Worm (Caenorhabditis elegans) whole organism, L4 larva: Measurements from ENCODE around the gene Y53C12B.7.

Experiments
- R02D3.7 ChIP-seq: fragments of 150-350 bp; sonication (generic microtip); optimal IDR thresholded peaks from 3 replicates; lab custom pipeline; 2014; ENCODE audit warnings: missing biosample characterization, missing genetic modification characterization
- ama-1 ChIP-seq: fragments of 150-350 bp; optimal IDR thresholded peaks from 2 replicates; lab custom pipeline; 2014; ENCODE audit warnings: inconsistent platforms, mixed read lengths
- daf-12 ChIP-seq: fragments of 150-350 bp; optimal IDR thresholded peaks from 2 replicates; lab custom pipeline; 2014; ENCODE audit warnings: missing biosample characterization, missing genetic modification reagents, missing genetic modification characterization
- hif-1 ChIP-seq, 2 experiments: sonication (generic microtip); optimal IDR thresholded peaks; 2 replicates each; lab custom pipeline; 2016 to 2017; ENCODE audit warnings: missing compliant biosample characterization in 2 of 2, missing genetic modification characterization in 2 of 2, missing genetic modification reagents in 2 of 2, missing genotype in 2 of 2, mild to moderate bottlenecking in 1 of 2
- hmg-1.1 ChIP-seq: fragments of 200-800 bp; sonication (Bioruptor generic); IDR thresholded peaks from 2 replicates; pipeline ENCODE4 v1.3.6; 2022; ENCODE audit warnings: missing genetic modification reagents, missing genetic modification characterization, missing compliant biosample characterization
- lir-3 ChIP-seq: sonication (generic microtip); optimal IDR thresholded peaks from 2 replicates; lab custom pipeline; 2016; ENCODE audit warnings: mild to moderate bottlenecking, missing genetic modification characterization, missing compliant biosample characterization
- nhr-28 ChIP-seq: fragments of 150-350 bp; optimal IDR thresholded peaks from 2 replicates; lab custom pipeline; 2014; ENCODE audit warnings: missing biosample characterization, missing genetic modification characterization
- pqm-1 ChIP-seq: sonication (generic microtip); optimal IDR thresholded peaks from 2 replicates; lab custom pipeline; 2017; ENCODE audit warnings: missing biosample characterization, missing genetic modification characterization
- unc-62 ChIP-seq, 3 experiments: fragments of 150-350 bp in 1 of 3; sonication (generic microtip); optimal IDR thresholded peaks in 2 of 3; peaks in 1 of 3; 1 replicate in 1 of 3; 2 replicates in 2 of 3; lab custom pipeline; 2014 to 2017; ENCODE audit warnings: missing biosample characterization in 3 of 3, missing genetic modification characterization in 3 of 3, missing genetic modification reagents in 3 of 3, missing genotype in 1 of 3

DNA sequence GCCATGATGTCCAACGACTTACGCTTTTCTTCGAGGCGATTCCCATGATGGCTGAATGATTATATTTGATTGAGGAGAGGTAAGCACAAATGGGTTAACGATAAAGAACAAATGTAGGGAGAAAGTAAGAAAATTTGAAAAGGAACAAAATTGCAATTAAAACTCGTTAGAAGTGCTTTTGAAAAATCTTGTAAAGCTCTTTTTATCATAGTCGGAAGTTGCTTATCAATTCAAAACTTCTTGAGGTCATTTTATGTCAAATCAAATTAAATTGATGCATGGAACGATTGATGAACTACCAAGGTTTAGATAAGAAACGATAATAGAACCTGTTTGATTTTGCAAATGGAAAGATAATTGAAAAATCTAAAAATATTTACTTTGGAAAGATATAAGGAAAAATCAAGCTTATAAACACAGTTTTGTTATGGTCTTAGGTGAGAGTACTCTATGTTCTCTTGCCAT is 44.2 kb downstream of the Y53C12B.7 start, which contains the start of gene glt-5:
- TF ChIP-seq hif-1 (tag; optimal IDR thresholded peaks at IDR 0.05; lab: Kevin White, UChicago) (no peak), R02D3.7 (tag; lab: Kevin White, UChicago) (no peak), unc-62 (GFP tag; optimal IDR thresholded peaks at IDR 0.05 in 1 of 2; lab: Kevin White, UChicago) (no peak), unc-62 (tag; optimal IDR thresholded peaks at IDR 0.05; lab: Kevin White, UChicago) (no peak), lir-3 (no peak), ama-1 (lab: Kevin White, UChicago) (no peak), pqm-1 (tag; lab: Kevin White, UChicago) (no peak), daf-12 (tag; lab: Kevin White, UChicago) (no peak), hmg-1.1 (no peak), nhr-28 (no peak)
